Worm (Caenorhabditis elegans) whole organism, young adult: ENCODE measurements around the gene pdcd-2.

Experiments used
- B0261.1 ChIP-seq: sonication (generic microtip); optimal IDR thresholded peaks from 2 replicates; lab custom pipeline; 2016; ENCODE audit warnings: mild to moderate bottlenecking, missing genetic modification characterization, moderate library complexity, missing compliant biosample characterization
- efl-1 ChIP-seq: fragments of 150-350 bp; optimal IDR thresholded peaks from 2 replicates; lab custom pipeline; 2014; ENCODE audit warnings: missing biosample characterization, missing genetic modification reagents, missing genetic modification characterization
- zfh-2 ChIP-seq: fragments of 200-800 bp; sonication (Bioruptor generic); conservative IDR thresholded peaks from 2 replicates; pipeline ENCODE4 v1.3.6; 2022; ENCODE audit warnings: missing genetic modification reagents, missing genetic modification characterization, missing compliant biosample characterization

ce11 chrIII:4391938-4392337 lies 25.9 kb downstream of the pdcd-2 start:
- TF ChIP-seq zfh-2 (GFP tag; lab: Robert Waterston, UW): no peak
- no peak for TF ChIP-seq efl-1 (GFP tag; lab: Kevin White, UChicago)
- TF ChIP-seq B0261.1 (tag; lab: Kevin White, UChicago): no peak
